Worm (Caenorhabditis elegans) whole organism, L4 larva: ENCODE results near the gene sftb-2.

Experiments used
- ceh-44 ChIP-seq: fragments of 200-800 bp; sonication (Bioruptor generic); IDR thresholded peaks from 2 replicates; pipeline ENCODE4 v1.3.6; 2022; ENCODE audit warnings: missing genetic modification reagents, missing genetic modification characterization, missing compliant biosample characterization
- lin-39 ChIP-seq: fragments of 150-350 bp; optimal IDR thresholded peaks from 2 replicates; lab custom pipeline; 2014; ENCODE audit warnings: missing biosample characterization, missing genetic modification reagents, missing genetic modification characterization
- set-16 ChIP-seq: fragments of 200-800 bp; sonication (Bioruptor generic); IDR thresholded peaks from 2 replicates; pipeline ENCODE4 v1.3.6; 2022; ENCODE audit warnings: missing genetic modification reagents, missing genetic modification characterization, missing compliant biosample characterization

ce11 chrV:172110-172509, 44.1 kb downstream of the sftb-2 start, which contains the start of gene cfap-36:
- TF ChIP-seq ceh-44 (GFP tag; lab: Robert Waterston, UW) (no peak), lin-39 (tag; lab: Kevin White, UChicago) (no peak), set-16 (GFP tag; lab: Robert Waterston, UW) (no peak)
